Worm (Caenorhabditis elegans) whole organism, young adult: ENCODE results near the gene mog-5.

Experiments
- B0019.2 ChIP-seq: fragments of 200-800 bp; sonication (Bioruptor generic); conservative IDR thresholded peaks from 2 replicates; pipeline ENCODE4 v1.3.6; 2022; ENCODE audit warnings: missing genetic modification reagents, missing genetic modification characterization, missing compliant biosample characterization
- B0035.1 ChIP-seq: sonication (generic microtip); optimal IDR thresholded peaks from 2 replicates; lab custom pipeline; 2016; ENCODE audit warnings: missing genetic modification characterization, mild to moderate bottlenecking, missing compliant biosample characterization, missing genotype, missing genetic modification reagents
- D2030.7 ChIP-seq: fragments of 200-800 bp; sonication (Bioruptor generic); IDR thresholded peaks from 2 replicates; pipeline ENCODE4 v1.3.6; 2022; ENCODE audit warnings: missing genetic modification reagents, missing genetic modification characterization, missing compliant biosample characterization
- F22D6.2 ChIP-seq: sonication (generic microtip); optimal IDR thresholded peaks from 2 replicates; lab custom pipeline; 2016; ENCODE audit warnings: mild to moderate bottlenecking, missing genetic modification characterization, missing compliant biosample characterization
- F33H1.4 ChIP-seq: fragments of 200-800 bp; sonication (Bioruptor generic); IDR thresholded peaks from 2 replicates; pipeline ENCODE4 v1.3.6; 2022; ENCODE audit warnings: missing genetic modification reagents, missing genetic modification characterization, missing compliant biosample characterization
- F52B5.7 ChIP-seq: sonication (generic microtip); optimal IDR thresholded peaks from 2 replicates; lab custom pipeline; 2016; ENCODE audit warnings: mild to moderate bottlenecking, missing genetic modification characterization, missing compliant biosample characterization
- F57C9.4 ChIP-seq: sonication (generic microtip); optimal IDR thresholded peaks from 2 replicates; lab custom pipeline; 2017; ENCODE audit warnings: mild to moderate bottlenecking, missing genetic modification characterization, missing compliant biosample characterization
- K11D2.4 ChIP-seq: fragments of 200-800 bp; sonication (Bioruptor generic); IDR thresholded peaks from 2 replicates; pipeline ENCODE4 v1.3.6; 2022; ENCODE audit warnings: missing genetic modification reagents, missing genetic modification characterization, missing compliant biosample characterization
- T07F8.4 ChIP-seq: sonication (generic microtip); optimal IDR thresholded peaks from 2 replicates; lab custom pipeline; 2016; ENCODE audit warnings: mild to moderate bottlenecking, missing genetic modification characterization, moderate library complexity, missing compliant biosample characterization
- Y67H2A.10 ChIP-seq: fragments of 200-800 bp; sonication (Bioruptor generic); conservative IDR thresholded peaks from 2 replicates; pipeline ENCODE4 v1.3.6; 2022; ENCODE audit warnings: missing genetic modification reagents, missing genetic modification characterization, missing compliant biosample characterization
- ZK185.1 ChIP-seq: sonication (generic microtip); optimal IDR thresholded peaks from 2 replicates; lab custom pipeline; 2016; ENCODE audit warnings: mild to moderate bottlenecking, missing genetic modification characterization, missing compliant biosample characterization; ENCODE audit not compliant: poor library complexity, severe bottlenecking
- atf-7 ChIP-seq: sonication (generic microtip); optimal IDR thresholded peaks from 2 replicates; lab custom pipeline; 2017; ENCODE audit warnings: mild to moderate bottlenecking, missing genetic modification characterization, missing compliant biosample characterization
- attf-3 ChIP-seq: fragments of 200-800 bp; sonication (Bioruptor generic); conservative IDR thresholded peaks from 2 replicates; pipeline ENCODE4 v1.3.6; 2022; ENCODE audit warnings: missing genetic modification reagents, missing genetic modification characterization, missing compliant biosample characterization
- attf-5 ChIP-seq: fragments of 200-800 bp; sonication (Bioruptor generic); optimal IDR thresholded peaks from 2 replicates; lab custom pipeline; 2018; ENCODE audit warnings: mild to moderate bottlenecking, missing genetic modification characterization, missing compliant biosample characterization
- attf-6 ChIP-seq: fragments of 200-800 bp; sonication (Bioruptor generic); IDR thresholded peaks from 2 replicates; pipeline ENCODE4 v1.3.6; 2022; ENCODE audit warnings: missing genetic modification reagents, missing genetic modification characterization, missing compliant biosample characterization
- bed-2 ChIP-seq: fragments of 200-800 bp; sonication (Bioruptor generic); IDR thresholded peaks from 2 replicates; pipeline ENCODE4 v1.3.6; 2022; ENCODE audit warnings: missing genetic modification reagents, missing genetic modification characterization, missing compliant biosample characterization
- ceh-40 ChIP-seq: fragments of 200-800 bp; sonication (Bioruptor generic); IDR thresholded peaks from 2 replicates; pipeline ENCODE4 v1.3.6; 2022; ENCODE audit warnings: missing genetic modification characterization, missing compliant biosample characterization
- ceh-91 ChIP-seq: fragments of 200-800 bp; sonication (Bioruptor generic); IDR thresholded peaks from 2 replicates; pipeline ENCODE4 v1.3.6; 2022; ENCODE audit warnings: missing genetic modification reagents, missing genetic modification characterization, missing compliant biosample characterization
- chd-7 ChIP-seq: sonication (generic microtip); optimal IDR thresholded peaks from 2 replicates; lab custom pipeline; 2016; ENCODE audit warnings: mild to moderate bottlenecking, missing genetic modification characterization, moderate library complexity, missing compliant biosample characterization
- dox-1 ChIP-seq: fragments of 200-800 bp; sonication (Bioruptor generic); IDR thresholded peaks from 2 replicates; pipeline ENCODE4 v1.3.6; 2022; ENCODE audit warnings: missing genetic modification reagents, missing genetic modification characterization, missing compliant biosample characterization
- dpff-1 ChIP-seq: sonication (generic microtip); optimal IDR thresholded peaks from 2 replicates; lab custom pipeline; 2017; ENCODE audit warnings: mild to moderate bottlenecking, missing genetic modification characterization, missing compliant biosample characterization
- egl-18 ChIP-seq: fragments of 200-800 bp; sonication (Bioruptor generic); IDR thresholded peaks from 2 replicates; pipeline ENCODE4 v1.3.6; 2022; ENCODE audit warnings: missing genetic modification reagents, missing genetic modification characterization, missing compliant biosample characterization
- gei-17 ChIP-seq: fragments of 200-800 bp; sonication (Bioruptor generic); optimal IDR thresholded peaks from 2 replicates; lab custom pipeline; 2018; ENCODE audit warnings: mild to moderate bottlenecking, missing genetic modification characterization, missing compliant biosample characterization
- hlh-12 ChIP-seq: sonication (generic microtip); optimal IDR thresholded peaks from 2 replicates; lab custom pipeline; 2016; ENCODE audit warnings: missing genetic modification characterization, missing compliant biosample characterization
- hsf-1 ChIP-seq: fragments of 200-800 bp; sonication (Bioruptor generic); IDR thresholded peaks from 2 replicates; pipeline ENCODE4 v1.3.6; 2022; ENCODE audit warnings: missing genetic modification reagents, missing genetic modification characterization, missing compliant biosample characterization
- lag-1 ChIP-seq: fragments of 200-800 bp; sonication (Bioruptor generic); IDR thresholded peaks from 2 replicates; pipeline ENCODE4 v1.3.6; 2022; ENCODE audit warnings: missing genetic modification reagents, missing genetic modification characterization, missing compliant biosample characterization
- let-607 ChIP-seq, 2 experiments: fragments of 200-800 bp in 1 of 2; sonication (Bioruptor generic) in 1 of 2; sonication (generic microtip) in 1 of 2; optimal IDR thresholded peaks; 2 replicates each; lab custom pipeline; 2016 to 2018; ENCODE audit warnings: mild to moderate bottlenecking in 2 of 2, missing compliant biosample characterization in 2 of 2, missing genetic modification characterization in 2 of 2, moderate library complexity in 2 of 2, missing genotype in 1 of 2
- lin-40 ChIP-seq: sonication (generic microtip); optimal IDR thresholded peaks from 2 replicates; lab custom pipeline; 2016; ENCODE audit warnings: missing genetic modification characterization, mild to moderate bottlenecking, missing compliant biosample characterization, missing genotype, missing genetic modification reagents
- lin-54 ChIP-seq: fragments of 200-800 bp; sonication (Bioruptor generic); optimal IDR thresholded peaks from 2 replicates; lab custom pipeline; 2018; ENCODE audit warnings: mild to moderate bottlenecking, missing genetic modification characterization, missing compliant biosample characterization
- lsl-1 ChIP-seq: fragments of 200-800 bp; sonication (Bioruptor generic); optimal IDR thresholded peaks from 2 replicates; lab custom pipeline; 2018; ENCODE audit warnings: mild to moderate bottlenecking, missing genetic modification characterization, moderate library complexity, missing compliant biosample characterization
- lsy-27 ChIP-seq: sonication (generic microtip); optimal IDR thresholded peaks from 2 replicates; lab custom pipeline; 2017; ENCODE audit warnings: missing genetic modification characterization, mild to moderate bottlenecking, missing compliant biosample characterization, antibody characterized with exemption, missing genotype, borderline replicate concordance; ENCODE audit not compliant: insufficient read depth
- madf-10 ChIP-seq: sonication (generic microtip); optimal IDR thresholded peaks from 2 replicates; lab custom pipeline; 2016; ENCODE audit warnings: mild to moderate bottlenecking, missing genetic modification characterization, missing compliant biosample characterization
- madf-6 ChIP-seq: fragments of 200-800 bp; sonication (Bioruptor generic); IDR thresholded peaks from 2 replicates; pipeline ENCODE4 v1.3.6; 2022; ENCODE audit warnings: missing genetic modification reagents, missing genetic modification characterization, missing compliant biosample characterization
- madf-8 ChIP-seq: fragments of 200-800 bp; sonication (Bioruptor generic); conservative IDR thresholded peaks from 2 replicates; pipeline ENCODE4 v1.3.6; 2022; ENCODE audit warnings: missing genetic modification reagents, missing genetic modification characterization, missing compliant biosample characterization
- sea-2 ChIP-seq: fragments of 200-800 bp; sonication (Bioruptor generic); IDR thresholded peaks from 2 replicates; pipeline ENCODE4 v1.3.6; 2022; ENCODE audit warnings: missing genetic modification characterization, missing compliant biosample characterization
- snpc-1.1 ChIP-seq: sonication (generic microtip); optimal IDR thresholded peaks from 2 replicates; lab custom pipeline; 2017; ENCODE audit warnings: missing genetic modification characterization, mild to moderate bottlenecking, missing compliant biosample characterization, antibody characterized with exemption, moderate library complexity, missing genotype, missing genetic modification reagents; ENCODE audit not compliant: insufficient read depth
- snpc-1.3 ChIP-seq: sonication (generic microtip); optimal IDR thresholded peaks from 2 replicates; lab custom pipeline; 2017; ENCODE audit warnings: missing genetic modification characterization, mild to moderate bottlenecking, missing compliant biosample characterization, antibody characterized with exemption, moderate library complexity, missing genotype, missing genetic modification reagents; ENCODE audit not compliant: insufficient read depth
- sptf-2 ChIP-seq: fragments of 200-800 bp; sonication (Bioruptor generic); optimal IDR thresholded peaks from 2 replicates; lab custom pipeline; 2018; ENCODE audit warnings: mild to moderate bottlenecking, missing genetic modification characterization, missing compliant biosample characterization
- tbp1 ChIP-seq: fragments of 200-800 bp; sonication (Bioruptor generic); optimal IDR thresholded peaks from 2 replicates; lab custom pipeline; 2018; ENCODE audit warnings: mild to moderate bottlenecking, missing genetic modification characterization, missing compliant biosample characterization
- unc-130 ChIP-seq: sonication (generic microtip); optimal IDR thresholded peaks from 2 replicates; lab custom pipeline; 2016; ENCODE audit warnings: missing genetic modification reagents, missing genetic modification characterization, missing compliant biosample characterization
- xnd-1 ChIP-seq: sonication (generic microtip); optimal IDR thresholded peaks from 2 replicates; lab custom pipeline; 2016; ENCODE audit warnings: missing genotype, missing genetic modification reagents, missing genetic modification characterization, missing compliant biosample characterization
- zim-3 ChIP-seq: sonication (generic microtip); optimal IDR thresholded peaks from 2 replicates; lab custom pipeline; 2017; ENCODE audit warnings: mild to moderate bottlenecking, missing genetic modification characterization, moderate library complexity, missing compliant biosample characterization
- ztf-26 ChIP-seq: sonication (generic microtip); optimal IDR thresholded peaks from 2 replicates; lab custom pipeline; 2017; ENCODE audit warnings: missing genetic modification characterization, missing compliant biosample characterization
- ztf-6 ChIP-seq: fragments of 200-800 bp; sonication (Bioruptor generic); IDR thresholded peaks from 2 replicates; pipeline ENCODE4 v1.3.6; 2022; ENCODE audit warnings: missing genetic modification reagents, missing genetic modification characterization, missing compliant biosample characterization

mog-5 gene

DNA sequence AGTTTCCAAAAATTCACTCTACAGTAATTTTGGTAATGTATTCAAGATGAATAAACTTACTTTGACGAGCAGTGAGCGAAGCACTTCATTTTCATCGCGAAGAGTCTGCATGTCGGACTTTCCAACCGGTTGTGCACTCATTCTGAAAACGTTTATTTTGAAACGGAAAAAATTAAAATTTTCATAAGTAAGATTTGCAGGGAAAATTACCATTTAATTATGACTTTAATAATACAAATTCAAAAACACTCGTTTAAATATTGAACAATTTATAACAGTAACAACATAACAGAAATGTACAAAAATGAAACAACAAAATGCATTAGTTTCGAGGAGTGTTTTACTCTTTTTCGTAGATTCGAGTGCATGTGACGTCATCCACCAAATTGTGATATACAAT, 13.1 kb downstream of the mog-5 start, which contains the start of the genes EEED8.13 and EEED8.18:
Gene EEED8.13 (minus strand): TSS at position 101 of the 400 bp plus-strand sequence.
Gene EEED8.18 (minus strand): TSS at position 144 of the 400 bp plus-strand sequence.
- TF ChIP-seq hlh-12 (tag; lab: Kevin White, UChicago) (no peak), attf-5 (GFP tag; lab: Kevin White, UChicago) (no peak), egl-18 (GFP tag; lab: Robert Waterston, UW) (no peak), F52B5.7 (tag; lab: Kevin White, UChicago) (no peak), ZK185.1 (no peak), atf-7 (tag; lab: Kevin White, UChicago) (no peak), Y67H2A.10 (no peak), D2030.7 (no peak), bed-2 (GFP tag; lab: Robert Waterston, UW) (no peak), unc-130 (no peak), snpc-1.1 (tag; lab: Kevin White, UChicago) (no peak), zim-3 (tag; lab: Kevin White, UChicago) (no peak), ztf-6 (GFP tag; lab: Robert Waterston, UW) (no peak), B0019.2 (no peak), B0035.1 (tag; lab: Kevin White, UChicago) (no peak), chd-7 (no peak), lag-1 (GFP tag; lab: Robert Waterston, UW) (no peak), let-607 (tag; optimal IDR thresholded peaks at IDR 0.05; lab: Kevin White, UChicago) (no peak)

ce11 chrII:5414040-5414439, 14.7 kb downstream of the mog-5 start, which contains the start of the genes EEED8.14 and EEED8.3:
EEED8.14 (minus strand) TSS chrII:5414052.
EEED8.3 (plus strand) TSS chrII:5414276.
- TF ChIP-seq snpc-1.3 (peak; percentile 0), bed-2 (GFP tag; lab: Robert Waterston, UW) (no peak), madf-8 (GFP tag; lab: Robert Waterston, UW) (peak; percentile 61), attf-3 (GFP tag; lab: Robert Waterston, UW) (no peak), F33H1.4 (GFP tag; lab: Robert Waterston, UW) (peak; percentile 85), madf-6 (GFP tag; lab: Robert Waterston, UW) (peak; percentile 80), ceh-91 (GFP tag; lab: Robert Waterston, UW) (no peak), lsl-1 (peak; percentile 90), lin-54 (GFP tag; lab: Kevin White, UChicago) (peak; percentile 13), lsy-27 (no peak), ceh-40 (GFP tag; lab: Robert Waterston, UW) (no peak), xnd-1 (tag; lab: Kevin White, UChicago) (peak; percentile 80)

ce11 chrII:5416204-5416764, 16.9 kb downstream of the mog-5 start, which contains the start of gene EEED8.2:
EEED8.2 (plus strand) TSS chrII:5416714.
- no peak for TF ChIP-seq dox-1 (GFP tag; lab: Robert Waterston, UW)
- TF ChIP-seq ztf-26, result no peak
- no peak for TF ChIP-seq hsf-1 (GFP tag; lab: Robert Waterston, UW)
- no peak for TF ChIP-seq madf-10
- TF ChIP-seq attf-3 (GFP tag; lab: Robert Waterston, UW), result no peak
- TF ChIP-seq Y67H2A.10, result no peak

ce11 chrII:5417905-5418304, 18.6 kb downstream of the mog-5 start:
- TF ChIP-seq sea-2 (GFP tag; lab: Robert Waterston, UW), result no peak
- no peak for TF ChIP-seq lin-40 (tag; lab: Kevin White, UChicago)
- TF ChIP-seq sptf-2 (GFP tag; lab: Kevin White, UChicago), result no peak
- TF ChIP-seq unc-130, result no peak
- TF ChIP-seq tbp1, result no peak
- TF ChIP-seq D2030.7, result no peak
- no peak for TF ChIP-seq attf-6 (GFP tag; lab: Robert Waterston, UW)
- TF ChIP-seq T07F8.4, result no peak
- no peak for TF ChIP-seq dpff-1 (tag; lab: Kevin White, UChicago)
- no peak for TF ChIP-seq gei-17
- TF ChIP-seq F22D6.2, result no peak
- no peak for TF ChIP-seq chd-7
- no peak for TF ChIP-seq F57C9.4 (tag; lab: Kevin White, UChicago)
- TF ChIP-seq K11D2.4 (GFP tag; lab: Robert Waterston, UW), result no peak
